Fruit fly (Drosophila melanogaster): Measurements from ENCODE around the gene Sap130.
A peak's percentile ranks its signal among the peaks of the same experiment; 100 is the strongest.

Gene Sap130

DNA sequence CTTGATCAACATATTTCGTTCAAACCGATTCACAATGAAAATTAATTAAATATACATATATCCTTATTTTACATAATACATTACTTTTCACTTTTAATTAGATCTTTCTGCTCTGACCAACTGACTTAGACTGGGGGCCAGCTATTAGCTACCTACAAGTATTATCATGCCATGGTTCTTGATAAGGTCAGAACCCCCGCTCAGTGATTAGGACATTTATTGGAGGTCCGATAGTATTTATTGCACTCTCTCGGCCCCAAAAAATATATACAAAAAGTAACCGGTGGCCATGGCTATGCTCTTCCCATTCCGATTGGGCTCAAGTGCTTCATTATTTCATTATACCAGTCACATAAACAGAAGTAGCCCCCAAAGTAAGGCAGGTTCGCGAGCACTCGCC lies 22.0 kb downstream of the Sap130 start:
- TF ChIP-seq EcR (GFP tag; optimal IDR thresholded peaks at IDR 0.05) (no peak), psq (optimal IDR thresholded peaks at IDR 0.05) (no peak), CG8478 (optimal IDR thresholded peaks at IDR 0.05) (no peak), usp (GFP tag; optimal IDR thresholded peaks at IDR 0.05) (no peak), pan (optimal IDR thresholded peaks at IDR 0.05) (no peak)

DNA sequence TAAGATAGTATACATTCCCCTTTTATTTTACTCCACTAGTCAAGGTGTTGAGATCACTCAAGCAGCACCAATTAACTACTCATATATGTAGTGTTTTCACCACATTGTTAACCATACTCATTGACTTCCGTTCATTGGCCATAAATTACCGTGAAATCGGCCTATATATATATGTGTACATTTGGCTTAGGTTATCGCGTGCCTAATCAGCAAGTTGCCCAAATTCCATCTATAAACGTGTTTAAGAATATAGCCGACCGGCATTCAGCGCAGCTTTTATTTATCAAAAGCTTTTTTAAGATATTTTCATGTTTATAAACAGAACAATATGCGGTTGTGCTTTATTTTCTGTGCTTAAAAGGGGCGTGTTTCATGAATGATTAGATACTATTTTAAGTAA lies 22.8 kb downstream of the Sap130 start:
- TF ChIP-seq CG8478 (optimal IDR thresholded peaks at IDR 0.05) (no peak), psq (optimal IDR thresholded peaks at IDR 0.05) (no peak), pan (optimal IDR thresholded peaks at IDR 0.05) (no peak), EcR (GFP tag; optimal IDR thresholded peaks at IDR 0.05) (no peak), usp (GFP tag; optimal IDR thresholded peaks at IDR 0.05) (no peak), Dll (optimal IDR thresholded peaks at IDR 0.05) (no peak)

DNA sequence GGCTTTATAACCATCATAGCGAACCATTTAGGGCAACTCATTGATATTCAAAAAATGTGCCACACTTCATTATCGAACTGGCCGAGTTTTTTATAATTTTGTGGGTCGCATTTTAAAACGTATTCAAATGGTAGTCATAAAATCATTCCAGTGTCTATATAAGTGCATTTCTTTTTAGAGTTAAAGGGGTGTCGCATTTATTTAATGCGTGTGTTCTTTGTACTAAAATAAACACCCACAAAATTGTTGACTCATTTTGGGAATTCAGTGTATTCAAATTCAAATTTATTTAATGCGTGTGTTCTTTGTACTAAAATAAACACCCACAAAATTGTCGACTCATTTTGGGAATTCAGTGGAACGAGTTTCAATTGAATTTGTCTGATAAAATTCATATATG lies 24.7 kb downstream of the Sap130 start:
- TF ChIP-seq CG8478 (optimal IDR thresholded peaks at IDR 0.05) (no peak), usp (GFP tag; optimal IDR thresholded peaks at IDR 0.05) (no peak), EcR (GFP tag; optimal IDR thresholded peaks at IDR 0.05) (no peak), psq (optimal IDR thresholded peaks at IDR 0.05) (no peak), pan (optimal IDR thresholded peaks at IDR 0.05) (no peak), Dll (optimal IDR thresholded peaks at IDR 0.05) (no peak)

DNA sequence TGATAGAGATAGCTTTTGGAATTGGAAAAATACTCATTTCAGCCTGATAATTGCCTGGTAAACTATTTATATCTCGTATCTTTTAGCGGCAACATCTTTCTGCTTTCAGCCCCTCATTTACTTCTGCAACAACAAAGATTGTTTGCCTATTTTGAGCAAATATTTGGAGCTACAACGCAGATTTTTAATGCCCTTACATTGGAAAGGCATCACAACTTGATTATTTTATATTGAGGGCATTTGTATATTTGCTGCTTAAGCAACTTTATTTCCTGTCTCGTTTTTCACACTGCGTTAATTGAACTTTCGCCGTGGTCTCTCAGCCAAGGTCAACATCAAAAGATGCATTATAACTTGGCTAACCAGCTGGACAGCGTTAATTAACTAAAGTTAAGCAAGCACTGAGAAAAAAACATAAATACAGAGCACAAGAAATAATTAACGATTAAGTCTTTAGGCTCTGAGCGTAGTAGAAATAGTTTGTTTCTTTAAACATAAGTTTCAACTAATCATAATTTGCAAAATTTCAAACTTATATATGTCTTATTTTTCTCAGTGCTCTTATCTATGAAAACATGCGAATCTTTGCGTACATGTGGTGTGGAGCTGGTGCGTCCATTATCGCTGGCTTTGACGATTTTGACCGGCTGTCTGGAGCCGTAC lies 25.7 kb downstream of the Sap130 start:
- TF ChIP-seq Dll (optimal IDR thresholded peaks at IDR 0.05), result no peak
- TF ChIP-seq CG8478 (optimal IDR thresholded peaks at IDR 0.05), result no peak
- no peak for TF ChIP-seq EcR (GFP tag; optimal IDR thresholded peaks at IDR 0.05)
- no peak for TF ChIP-seq usp (GFP tag; optimal IDR thresholded peaks at IDR 0.05)
- TF ChIP-seq psq (optimal IDR thresholded peaks at IDR 0.05), result no peak
- TF ChIP-seq pan (optimal IDR thresholded peaks at IDR 0.05), result no peak

dm6 chr3L:12832355-12832881 lies 26.7 kb downstream of the Sap130 start:
- TF ChIP-seq EcR (GFP tag; optimal IDR thresholded peaks at IDR 0.05), result peak in 1 of 2 experiments; percentile 93
- no peak for TF ChIP-seq CG8478 (optimal IDR thresholded peaks at IDR 0.05)
- TF ChIP-seq usp (GFP tag; optimal IDR thresholded peaks at IDR 0.05), result no peak

- TF ChIP-seq CG8478 (optimal IDR thresholded peaks at IDR 0.05), result no peak
- TF ChIP-seq pan (optimal IDR thresholded peaks at IDR 0.05), result no peak
- TF ChIP-seq usp (GFP tag; optimal IDR thresholded peaks at IDR 0.05), result no peak
- no peak for TF ChIP-seq Dll (optimal IDR thresholded peaks at IDR 0.05)
- TF ChIP-seq psq (optimal IDR thresholded peaks at IDR 0.05), result no peak
- no peak for TF ChIP-seq EcR (GFP tag; optimal IDR thresholded peaks at IDR 0.05)
Measured at dm6 chr3L:12833354-12833753, 27.7 kb downstream of the Sap130 start.

- TF ChIP-seq Dll (optimal IDR thresholded peaks at IDR 0.05), result no peak
Measured at dm6 chr3L:12833864-12834525, 28.3 kb downstream of the Sap130 start.

DNA sequence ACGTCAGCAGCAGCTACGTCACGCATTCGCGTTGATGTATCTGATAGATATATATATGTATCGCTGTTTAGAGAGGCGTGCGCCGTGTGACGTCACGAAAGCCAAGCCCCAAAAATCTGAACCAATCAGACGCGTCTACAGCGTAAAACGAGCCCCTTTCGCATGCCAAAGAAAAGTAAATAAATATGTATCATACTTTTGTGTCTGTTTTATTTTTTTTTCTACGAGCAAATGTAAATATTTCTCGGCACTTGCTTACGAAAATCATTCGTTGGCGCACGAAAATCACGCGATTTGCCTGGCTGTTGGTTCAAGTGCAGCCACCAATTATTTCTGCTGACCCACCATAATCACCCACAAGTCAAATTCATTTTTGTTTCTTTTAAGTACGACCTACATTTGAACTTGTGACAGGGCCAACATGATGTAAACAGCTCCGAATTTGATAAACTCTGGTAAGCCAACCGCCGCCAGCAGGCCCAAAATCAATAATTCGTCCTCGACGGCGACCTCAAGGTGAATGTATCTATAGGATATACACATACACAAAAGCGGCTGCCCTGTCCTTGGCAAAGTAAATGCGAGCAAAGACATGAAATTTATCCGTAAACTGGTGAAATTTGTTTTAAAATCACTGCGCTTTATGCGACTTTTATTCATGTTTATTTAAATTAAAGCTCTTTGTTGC lies 29.0 kb downstream of the Sap130 start:
- TF ChIP-seq psq (optimal IDR thresholded peaks at IDR 0.05), result no peak
- TF ChIP-seq Dll (optimal IDR thresholded peaks at IDR 0.05), result no peak
- TF ChIP-seq usp (GFP tag; optimal IDR thresholded peaks at IDR 0.05), result no peak
- no peak for TF ChIP-seq pan (optimal IDR thresholded peaks at IDR 0.05)
- no peak for TF ChIP-seq EcR (GFP tag; optimal IDR thresholded peaks at IDR 0.05)
- TF ChIP-seq CG8478 (optimal IDR thresholded peaks at IDR 0.05), result no peak

DNA sequence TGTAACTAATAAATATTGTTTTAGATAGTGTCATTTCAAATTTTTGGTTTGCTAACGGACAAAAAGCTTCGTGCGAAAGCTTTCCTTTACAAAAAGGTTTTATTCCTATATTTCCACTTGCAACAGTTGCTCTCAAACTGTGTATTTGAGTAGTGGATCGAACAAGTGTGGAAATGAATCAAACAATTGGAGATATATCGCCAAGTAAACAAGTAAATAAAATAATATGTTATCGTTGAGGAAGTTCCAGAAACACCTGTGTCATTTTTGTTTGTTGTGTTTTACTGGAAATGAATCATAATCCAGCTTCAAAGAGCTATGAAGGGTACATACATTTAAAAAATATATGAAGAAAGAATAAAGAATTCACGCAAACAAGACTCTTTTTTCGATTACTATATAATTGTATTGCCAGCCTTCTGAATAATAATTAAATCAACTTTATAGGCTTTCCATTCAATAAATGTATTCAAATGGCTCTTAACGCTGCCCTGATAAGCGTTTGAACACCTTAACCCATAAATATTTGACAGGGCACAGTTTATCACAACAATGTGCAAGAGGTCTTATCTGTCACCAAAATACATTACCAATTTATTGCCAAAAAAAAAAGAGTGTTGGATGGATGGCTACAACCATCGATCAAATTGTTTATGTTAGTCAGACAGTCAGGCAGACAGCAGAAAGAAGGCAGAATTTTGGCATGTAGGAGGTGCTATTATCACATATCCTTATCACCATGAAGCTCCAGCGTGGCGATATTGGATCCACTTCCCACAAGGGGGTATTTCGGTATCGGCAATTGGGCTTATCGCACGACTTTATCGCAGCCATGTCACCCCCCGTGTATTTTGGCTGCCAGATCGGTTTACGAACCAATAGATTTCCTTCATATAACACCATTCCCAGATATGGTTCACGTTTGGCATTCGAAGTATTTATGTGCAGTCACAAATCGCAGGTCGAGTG lies 30.1 kb downstream of the Sap130 start:
- TF ChIP-seq psq (optimal IDR thresholded peaks at IDR 0.05) (no peak), usp (GFP tag; optimal IDR thresholded peaks at IDR 0.05) (no peak), pan (optimal IDR thresholded peaks at IDR 0.05) (no peak), EcR (GFP tag; optimal IDR thresholded peaks at IDR 0.05) (no peak), CG8478 (optimal IDR thresholded peaks at IDR 0.05) (no peak), Dll (optimal IDR thresholded peaks at IDR 0.05) (no peak)

dm6 chr3L:12837196-12837720 lies 31.6 kb downstream of the Sap130 start:
- no peak for TF ChIP-seq EcR (GFP tag; optimal IDR thresholded peaks at IDR 0.05)
- TF ChIP-seq Dll (optimal IDR thresholded peaks at IDR 0.05), result no peak
- no peak for TF ChIP-seq psq (optimal IDR thresholded peaks at IDR 0.05)
- no peak for TF ChIP-seq CG8478 (optimal IDR thresholded peaks at IDR 0.05)
- no peak for TF ChIP-seq pan (optimal IDR thresholded peaks at IDR 0.05)
- no peak for TF ChIP-seq usp (GFP tag; optimal IDR thresholded peaks at IDR 0.05)

DNA sequence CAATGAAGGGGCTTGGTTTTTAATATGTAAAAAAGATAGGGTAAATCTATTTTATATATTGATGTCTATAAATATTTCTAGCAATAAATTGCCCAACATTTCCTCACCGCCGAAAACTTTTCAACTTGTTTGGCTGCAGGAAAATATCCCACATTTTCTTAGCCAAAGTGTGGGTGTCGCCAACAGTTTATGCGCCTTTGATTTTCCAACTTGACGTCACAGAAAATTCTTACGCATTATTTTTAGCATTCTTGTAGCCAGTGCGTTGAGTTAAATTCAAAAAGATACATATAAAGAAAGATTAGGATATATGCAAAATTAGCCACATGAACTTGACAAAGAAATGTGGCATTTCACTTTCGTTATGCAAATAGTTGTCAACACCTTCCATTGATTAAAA lies 34.2 kb downstream of the Sap130 start:
- TF ChIP-seq EcR (GFP tag; optimal IDR thresholded peaks at IDR 0.05) (no peak), Dll (optimal IDR thresholded peaks at IDR 0.05) (no peak), CG8478 (optimal IDR thresholded peaks at IDR 0.05) (no peak), pan (optimal IDR thresholded peaks at IDR 0.05) (no peak), psq (optimal IDR thresholded peaks at IDR 0.05) (no peak), usp (GFP tag; optimal IDR thresholded peaks at IDR 0.05) (no peak)
